Fruit fly (Drosophila melanogaster): ENCODE data around the gene Sulf1.

DNA sequence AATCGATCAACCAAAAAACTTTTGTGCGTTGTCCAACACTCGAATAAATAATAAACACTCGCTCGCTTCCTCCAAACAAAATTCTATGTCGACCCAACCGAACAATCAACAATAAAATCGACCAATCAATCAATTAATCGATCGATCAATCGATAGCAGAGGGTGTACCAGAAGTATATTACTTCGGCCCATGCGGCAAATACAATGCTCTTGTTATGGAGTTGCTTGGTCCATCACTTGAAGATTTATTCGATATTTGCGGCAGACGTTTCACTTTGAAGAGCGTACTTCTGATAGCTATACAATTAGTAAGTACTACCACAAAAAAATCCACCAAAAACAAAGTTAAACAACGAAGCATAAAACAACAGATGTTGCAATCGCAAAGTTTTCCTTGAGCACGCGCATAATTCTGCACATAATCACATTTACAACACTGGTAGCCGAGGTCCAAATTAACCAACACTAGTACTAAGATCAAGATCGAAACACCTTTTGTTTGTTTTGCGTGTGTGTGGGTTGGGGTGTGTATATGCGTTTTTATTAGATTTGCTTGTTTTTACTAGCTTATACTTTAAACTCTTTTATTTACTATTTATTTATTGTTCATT lies 43.8 kb downstream of the Sulf1 start:
- TF ChIP-seq EcR (GFP tag; optimal IDR thresholded peaks at IDR 0.05) (no peak), psq (optimal IDR thresholded peaks at IDR 0.05) (no peak), CG8478 (optimal IDR thresholded peaks at IDR 0.05) (no peak), usp (GFP tag; optimal IDR thresholded peaks at IDR 0.05) (no peak), pan (optimal IDR thresholded peaks at IDR 0.05) (no peak)

All from whole organism.